Worm (Caenorhabditis elegans) whole organism, early embryonic: Measurements from ENCODE around the gene F17E9.16.

Experiments
- F13C5.2 ChIP-seq: sonication (generic microtip); optimal IDR thresholded peaks from 2 replicates; lab custom pipeline; 2017; ENCODE audit warnings: mild to moderate bottlenecking, missing genetic modification characterization, inconsistent platforms, missing compliant biosample characterization
- ama-1 ChIP-seq: fragments of 150-350 bp; optimal IDR thresholded peaks from 2 replicates; lab custom pipeline; 2014
- ceh-36 ChIP-seq: sonication (generic microtip); optimal IDR thresholded peaks from 2 replicates; lab custom pipeline; 2016; ENCODE audit warnings: missing genetic modification characterization, inconsistent platforms, missing compliant biosample characterization
- ets-7 ChIP-seq: sonication (generic microtip); optimal IDR thresholded peaks from 2 replicates; lab custom pipeline; 2016; ENCODE audit warnings: missing genotype, missing genetic modification characterization, missing compliant biosample characterization
- hmg-4 ChIP-seq: fragments of 200-800 bp; sonication (Bioruptor generic); optimal IDR thresholded peaks from 2 replicates; lab custom pipeline; 2018; ENCODE audit warnings: mild to moderate bottlenecking, missing genetic modification characterization, missing compliant biosample characterization
- hnd-1 ChIP-seq: sonication (generic microtip); optimal IDR thresholded peaks from 2 replicates; lab custom pipeline; 2016; ENCODE audit warnings: missing genetic modification characterization, missing compliant biosample characterization
- scrt-1 ChIP-seq: fragments of 200-800 bp; sonication (Bioruptor generic); IDR thresholded peaks from 2 replicates; pipeline ENCODE4 v1.3.6; 2022; ENCODE audit warnings: missing genetic modification characterization, missing compliant biosample characterization
- tbx-11 ChIP-seq: fragments of 200-800 bp; sonication (Bioruptor generic); IDR thresholded peaks from 2 replicates; pipeline ENCODE4 v1.3.6; 2022; ENCODE audit warnings: missing genetic modification characterization, missing compliant biosample characterization

DNA sequence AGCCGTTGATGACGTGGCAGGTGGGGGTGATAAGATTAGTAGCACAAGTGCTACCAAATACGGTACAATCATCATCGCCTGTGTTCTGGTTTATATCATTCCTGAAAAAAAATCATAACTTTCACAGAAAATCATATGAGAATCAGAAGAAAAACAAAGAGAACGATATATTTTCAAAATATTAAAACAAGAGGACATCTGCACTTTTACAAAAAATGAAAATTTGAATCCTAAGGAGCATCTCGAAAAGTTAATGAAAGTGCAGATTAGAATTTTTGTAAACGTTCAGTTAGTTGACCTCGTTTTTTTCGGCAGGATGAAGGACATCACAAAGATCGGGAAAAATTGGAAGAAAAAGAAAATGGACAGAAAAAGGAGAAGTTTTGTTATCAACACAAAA lies 39.3 kb upstream of the F17E9.16 start, which contains the start of gene F35H10.10:
- TF ChIP-seq ets-7 (tag; lab: Kevin White, UChicago) (no peak), ama-1 (lab: Kevin White, UChicago) (no peak), F13C5.2 (no peak), hnd-1 (tag; lab: Kevin White, UChicago) (no peak), ceh-36 (tag; lab: Kevin White, UChicago) (no peak), hmg-4 (GFP tag; lab: Kevin White, UChicago) (no peak), tbx-11 (GFP tag; lab: Robert Waterston, UW) (no peak), scrt-1 (GFP tag; lab: Robert Waterston, UW) (no peak)
